Worm (Caenorhabditis elegans): Measurements from ENCODE around the gene F35B12.10.

DNA sequence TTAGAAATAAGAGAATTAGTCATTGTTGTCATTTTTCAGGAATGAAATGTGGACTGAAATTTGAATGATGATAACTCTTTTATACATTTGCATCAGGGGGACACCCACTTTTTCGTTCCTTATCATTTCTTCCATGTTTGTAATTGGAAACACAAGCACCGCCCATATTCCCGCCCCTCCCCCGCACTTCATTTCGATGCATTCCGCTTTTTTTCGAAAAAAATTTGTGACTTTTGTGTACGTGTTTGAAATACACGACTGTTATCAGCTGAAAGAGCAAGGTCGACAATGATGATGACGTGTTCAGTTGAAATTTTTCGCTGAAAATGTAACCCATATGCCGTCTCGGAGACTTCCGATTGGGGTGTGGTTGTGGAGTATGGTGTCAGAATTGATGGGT, 21.6 kb upstream of the F35B12.10 start, which contains the start of gene zip-10:
- TF ChIP-seq Y116A8C.19 (tag; optimal IDR thresholded peaks at IDR 0.05; ENCODE audit: borderline replicate concordance): no peak
- no peak for TF ChIP-seq pag-3 (tag; optimal IDR thresholded peaks at IDR 0.05; ENCODE audit: borderline replicate concordance, insufficient read depth)
- TF ChIP-seq nhr-12 (tag; optimal IDR thresholded peaks at IDR 0.05): no peak
- TF ChIP-seq egl-27 (tag; optimal IDR thresholded peaks at IDR 0.05): no peak
- no peak for TF ChIP-seq unc-86 (tag; optimal IDR thresholded peaks at IDR 0.05)
- no peak for TF ChIP-seq ces-1 (GFP tag; optimal IDR thresholded peaks at IDR 0.05)
